Worm (Caenorhabditis elegans) whole organism, young adult: ENCODE measurements around the gene F58F12.1.

Experiments
- B0035.1 ChIP-seq: sonication (generic microtip); optimal IDR thresholded peaks from 2 replicates; lab custom pipeline; 2016; ENCODE audit warnings: missing genetic modification characterization, mild to moderate bottlenecking, missing compliant biosample characterization, missing genotype, missing genetic modification reagents
- B0336.3 ChIP-seq: fragments of 200-800 bp; sonication (Bioruptor generic); IDR thresholded peaks from 2 replicates; pipeline ENCODE4 v1.3.6; 2022; ENCODE audit warnings: missing genetic modification characterization, missing compliant biosample characterization
- C06A6.2 ChIP-seq: fragments of 200-800 bp; sonication (Bioruptor generic); conservative IDR thresholded peaks from 2 replicates; pipeline ENCODE4 v1.3.6; 2022; ENCODE audit warnings: missing genetic modification characterization, missing compliant biosample characterization
- F23B12.7 ChIP-seq: sonication (generic microtip); optimal IDR thresholded peaks from 2 replicates; lab custom pipeline; 2017; ENCODE audit warnings: missing genetic modification characterization, mild to moderate bottlenecking, missing compliant biosample characterization, antibody characterized with exemption, moderate library complexity; ENCODE audit not compliant: insufficient read depth
- F49E8.2 ChIP-seq: sonication (generic microtip); optimal IDR thresholded peaks from 3 replicates; lab custom pipeline; 2017; ENCODE audit warnings: missing genetic modification characterization, mild to moderate bottlenecking, missing compliant biosample characterization, antibody characterized with exemption, moderate library complexity; ENCODE audit not compliant: insufficient read depth
- Y67H2A.10 ChIP-seq: fragments of 200-800 bp; sonication (Bioruptor generic); conservative IDR thresholded peaks from 2 replicates; pipeline ENCODE4 v1.3.6; 2022; ENCODE audit warnings: missing genetic modification reagents, missing genetic modification characterization, missing compliant biosample characterization
- Y79H2A.3 ChIP-seq: fragments of 200-800 bp; sonication (Bioruptor generic); conservative IDR thresholded peaks from 2 replicates; pipeline ENCODE4 v1.3.6; 2022; ENCODE audit warnings: missing genetic modification reagents, missing genetic modification characterization, missing compliant biosample characterization
- ZK185.1 ChIP-seq: sonication (generic microtip); optimal IDR thresholded peaks from 2 replicates; lab custom pipeline; 2016; ENCODE audit warnings: mild to moderate bottlenecking, missing genetic modification characterization, missing compliant biosample characterization; ENCODE audit not compliant: poor library complexity, severe bottlenecking
- akir-1 ChIP-seq: fragments of 200-800 bp; sonication (Bioruptor generic); optimal IDR thresholded peaks from 2 replicates; lab custom pipeline; 2018; ENCODE audit warnings: mild to moderate bottlenecking, missing genetic modification characterization, moderate library complexity, missing compliant biosample characterization
- ama-1 ChIP-seq, 3 experiments: fragments of 150-350 bp in 1 of 3; sonication (generic microtip) in 2 of 3; optimal IDR thresholded peaks; 2 replicates each; lab custom pipeline; 2014 to 2018; ENCODE audit warnings: missing biosample characterization in 2 of 3, missing genetic modification characterization in 2 of 3, missing genetic modification reagents in 2 of 3
- atf-7 ChIP-seq: sonication (generic microtip); optimal IDR thresholded peaks from 2 replicates; lab custom pipeline; 2017; ENCODE audit warnings: mild to moderate bottlenecking, missing genetic modification characterization, missing compliant biosample characterization
- attf-5 ChIP-seq: fragments of 200-800 bp; sonication (Bioruptor generic); optimal IDR thresholded peaks from 2 replicates; lab custom pipeline; 2018; ENCODE audit warnings: mild to moderate bottlenecking, missing genetic modification characterization, missing compliant biosample characterization
- attf-6 ChIP-seq: fragments of 200-800 bp; sonication (Bioruptor generic); IDR thresholded peaks from 2 replicates; pipeline ENCODE4 v1.3.6; 2022; ENCODE audit warnings: missing genetic modification reagents, missing genetic modification characterization, missing compliant biosample characterization
- bed-1 ChIP-seq: fragments of 200-800 bp; sonication (Bioruptor generic); IDR thresholded peaks from 2 replicates; pipeline ENCODE4 v1.3.6; 2022; ENCODE audit warnings: missing genetic modification reagents, missing genetic modification characterization, missing compliant biosample characterization
- ccch-3 ChIP-seq: fragments of 200-800 bp; sonication (Bioruptor generic); optimal IDR thresholded peaks from 2 replicates; lab custom pipeline; 2018; ENCODE audit warnings: mild to moderate bottlenecking, missing genetic modification characterization, missing compliant biosample characterization
- cebp-1 ChIP-seq, 2 experiments: fragments of 200-800 bp in 1 of 2; sonication (Bioruptor generic) in 1 of 2; sonication (generic microtip) in 1 of 2; IDR thresholded peaks in 1 of 2; optimal IDR thresholded peaks in 1 of 2; 2 replicates each; pipeline versions ENCODE4 v1.3.6 to Lab custom; 2017 to 2022; ENCODE audit warnings: missing compliant biosample characterization in 2 of 2, missing genetic modification characterization in 2 of 2, mild to moderate bottlenecking in 1 of 2, missing genetic modification reagents in 1 of 2, moderate library complexity in 1 of 2
- ceh-27 ChIP-seq: fragments of 200-800 bp; sonication (Bioruptor generic); optimal IDR thresholded peaks from 2 replicates; lab custom pipeline; 2018; ENCODE audit warnings: mild to moderate bottlenecking, missing genetic modification characterization, moderate library complexity, missing compliant biosample characterization
- dox-1 ChIP-seq: fragments of 200-800 bp; sonication (Bioruptor generic); IDR thresholded peaks from 2 replicates; pipeline ENCODE4 v1.3.6; 2022; ENCODE audit warnings: missing genetic modification reagents, missing genetic modification characterization, missing compliant biosample characterization
- dpff-1 ChIP-seq: sonication (generic microtip); optimal IDR thresholded peaks from 2 replicates; lab custom pipeline; 2017; ENCODE audit warnings: mild to moderate bottlenecking, missing genetic modification characterization, missing compliant biosample characterization
- dpl-1 ChIP-seq: fragments of 150-350 bp; optimal IDR thresholded peaks from 2 replicates; lab custom pipeline; 2014; ENCODE audit warnings: missing biosample characterization, missing genetic modification reagents, missing genetic modification characterization
- egl-44 ChIP-seq: fragments of 200-800 bp; sonication (Bioruptor generic); IDR thresholded peaks from 2 replicates; pipeline ENCODE4 v1.3.6; 2022; ENCODE audit warnings: missing genetic modification reagents, missing genetic modification characterization, missing compliant biosample characterization
- ekl-4 ChIP-seq: fragments of 200-800 bp; sonication (Bioruptor generic); IDR thresholded peaks from 2 replicates; pipeline ENCODE4 v1.3.6; 2022; ENCODE audit warnings: missing genetic modification reagents, missing genetic modification characterization, missing compliant biosample characterization
- him-1 ChIP-seq: sonication (generic microtip); optimal IDR thresholded peaks from 2 replicates; lab custom pipeline; 2016; ENCODE audit warnings: missing genotype, missing genetic modification reagents, missing genetic modification characterization, missing compliant biosample characterization
- hmg-1.2 ChIP-seq: fragments of 200-800 bp; sonication (Bioruptor generic); IDR thresholded peaks from 2 replicates; pipeline ENCODE4 v1.3.6; 2022; ENCODE audit warnings: missing genetic modification reagents, missing genetic modification characterization, missing compliant biosample characterization
- hrde-1 ChIP-seq: sonication (generic microtip); optimal IDR thresholded peaks from 2 replicates; lab custom pipeline; 2016; ENCODE audit warnings: missing genetic modification characterization, mild to moderate bottlenecking, missing compliant biosample characterization, moderate library complexity, missing genotype, missing genetic modification reagents, borderline replicate concordance
- let-526 ChIP-seq: fragments of 200-800 bp; sonication (Bioruptor generic); IDR thresholded peaks from 2 replicates; pipeline ENCODE4 v1.3.6; 2022; ENCODE audit warnings: missing genetic modification reagents, missing genetic modification characterization, missing compliant biosample characterization
- lin-40 ChIP-seq: sonication (generic microtip); optimal IDR thresholded peaks from 2 replicates; lab custom pipeline; 2016; ENCODE audit warnings: missing genetic modification characterization, mild to moderate bottlenecking, missing compliant biosample characterization, missing genotype, missing genetic modification reagents
- lin-54 ChIP-seq: fragments of 200-800 bp; sonication (Bioruptor generic); optimal IDR thresholded peaks from 2 replicates; lab custom pipeline; 2018; ENCODE audit warnings: mild to moderate bottlenecking, missing genetic modification characterization, missing compliant biosample characterization
- lir-1 ChIP-seq: fragments of 200-800 bp; sonication (Bioruptor generic); conservative IDR thresholded peaks from 2 replicates; pipeline ENCODE4 v1.3.6; 2022; ENCODE audit warnings: missing genetic modification reagents, missing genetic modification characterization, missing compliant biosample characterization
- lsl-1 ChIP-seq: fragments of 200-800 bp; sonication (Bioruptor generic); optimal IDR thresholded peaks from 2 replicates; lab custom pipeline; 2018; ENCODE audit warnings: mild to moderate bottlenecking, missing genetic modification characterization, moderate library complexity, missing compliant biosample characterization
- madf-6 ChIP-seq: fragments of 200-800 bp; sonication (Bioruptor generic); IDR thresholded peaks from 2 replicates; pipeline ENCODE4 v1.3.6; 2022; ENCODE audit warnings: missing genetic modification reagents, missing genetic modification characterization, missing compliant biosample characterization
- mcd-1 ChIP-seq: fragments of 200-800 bp; sonication (Bioruptor generic); IDR thresholded peaks from 2 replicates; pipeline ENCODE4 v1.3.6; 2022; ENCODE audit warnings: missing genetic modification reagents, missing genetic modification characterization, missing compliant biosample characterization
- nfyb-1 ChIP-seq: fragments of 200-800 bp; sonication (Bioruptor generic); IDR thresholded peaks from 2 replicates; pipeline ENCODE4 v1.3.6; 2022; ENCODE audit warnings: missing genetic modification reagents, missing genetic modification characterization, missing compliant biosample characterization
- nhr-80 ChIP-seq: sonication (generic microtip); optimal IDR thresholded peaks from 2 replicates; lab custom pipeline; 2016; ENCODE audit warnings: missing genetic modification characterization, missing compliant biosample characterization
- nhr-90 ChIP-seq: sonication (generic microtip); optimal IDR thresholded peaks from 2 replicates; lab custom pipeline; 2016; ENCODE audit warnings: missing genotype, mild to moderate bottlenecking, missing genetic modification characterization, missing compliant biosample characterization
- rcor-1 ChIP-seq: fragments of 200-800 bp; sonication (Bioruptor generic); IDR thresholded peaks from 2 replicates; pipeline ENCODE4 v1.3.6; 2022; ENCODE audit warnings: missing genetic modification reagents, missing genetic modification characterization, missing compliant biosample characterization
- sea-2 ChIP-seq: fragments of 200-800 bp; sonication (Bioruptor generic); IDR thresholded peaks from 2 replicates; pipeline ENCODE4 v1.3.6; 2022; ENCODE audit warnings: missing genetic modification characterization, missing compliant biosample characterization
- snpc-4 ChIP-seq, 5 experiments: fragments of 150-350 bp in 1 of 5; sonication (generic microtip) in 4 of 5; optimal IDR thresholded peaks; 2 replicates each; lab custom pipeline; 2014 to 2018; ENCODE audit warnings: missing genetic modification characterization in 5 of 5, missing biosample characterization in 3 of 5, antibody characterized with exemption in 2 of 5, mild to moderate bottlenecking in 2 of 5, missing compliant biosample characterization in 2 of 5, missing genotype in 2 of 5, moderate library complexity in 2 of 5, missing genetic modification reagents in 1 of 5
- tbp1 ChIP-seq: fragments of 200-800 bp; sonication (Bioruptor generic); optimal IDR thresholded peaks from 2 replicates; lab custom pipeline; 2018; ENCODE audit warnings: mild to moderate bottlenecking, missing genetic modification characterization, missing compliant biosample characterization
- zfh-2 ChIP-seq: fragments of 200-800 bp; sonication (Bioruptor generic); conservative IDR thresholded peaks from 2 replicates; pipeline ENCODE4 v1.3.6; 2022; ENCODE audit warnings: missing genetic modification reagents, missing genetic modification characterization, missing compliant biosample characterization
- ztf-18 ChIP-seq: sonication (generic microtip); optimal IDR thresholded peaks from 2 replicates; lab custom pipeline; 2016; ENCODE audit warnings: missing genotype, mild to moderate bottlenecking, missing genetic modification characterization, missing compliant biosample characterization

F58F12.1 gene

DNA sequence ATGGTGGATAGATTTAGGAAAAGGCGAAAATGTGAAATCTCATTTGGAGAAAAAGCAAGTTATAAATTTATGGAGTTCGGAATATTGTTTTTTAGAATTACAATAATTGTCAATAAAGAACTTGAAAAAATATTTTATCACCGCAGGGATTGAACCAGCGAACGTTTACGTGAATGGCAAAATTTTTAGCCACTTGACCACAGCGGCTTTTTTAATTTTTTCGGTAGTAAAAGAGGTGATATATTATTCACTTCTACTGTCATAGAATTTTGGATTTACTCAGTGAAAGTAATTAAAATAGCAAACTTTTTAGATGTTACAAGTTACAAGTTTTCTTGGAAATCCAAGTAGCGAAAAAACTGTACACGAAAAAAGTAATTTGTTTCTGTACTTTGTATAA, 25.2 kb upstream of the F58F12.1 start (continued):
- TF ChIP-seq lin-40 (tag; lab: Kevin White, UChicago): no peak
- TF ChIP-seq nhr-90 (tag; lab: Kevin White, UChicago): no peak
- TF ChIP-seq dpff-1 (tag; lab: Kevin White, UChicago): no peak
- TF ChIP-seq hmg-1.2 (GFP tag; lab: Robert Waterston, UW): no peak
- TF ChIP-seq ztf-18 (tag; lab: Kevin White, UChicago): no peak

DNA sequence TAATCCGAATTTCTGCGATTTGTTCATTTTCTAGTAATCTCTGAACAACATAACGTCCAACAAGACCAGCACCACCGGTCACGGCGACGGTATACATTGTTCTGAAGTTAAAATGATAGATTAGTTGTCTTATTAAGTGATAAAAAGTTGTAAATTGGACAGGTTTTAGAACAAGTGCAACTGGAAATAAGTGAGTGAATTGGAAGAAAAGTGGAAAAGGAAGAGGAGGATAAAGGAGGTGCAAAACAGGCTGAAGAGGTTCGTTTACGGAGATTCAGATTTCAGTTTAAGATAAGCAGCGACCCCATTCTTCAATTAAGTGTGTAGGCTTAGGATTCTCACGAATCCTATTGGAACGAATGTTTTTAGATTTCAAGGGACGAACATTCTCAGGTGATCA, 24.5 kb upstream of the F58F12.1 start, which contains the start of gene C32D5.12:
Gene C32D5.12, minus strand, starts transcription at position 101 of the 400 bp plus-strand sequence.
- no peak for TF ChIP-seq Y79H2A.3 (GFP tag; lab: Robert Waterston, UW)
- no peak for TF ChIP-seq zfh-2 (GFP tag; lab: Robert Waterston, UW)
- TF ChIP-seq sea-2 (GFP tag; lab: Robert Waterston, UW): no peak
- TF ChIP-seq, all 124 proteins: peak for 0

DNA sequence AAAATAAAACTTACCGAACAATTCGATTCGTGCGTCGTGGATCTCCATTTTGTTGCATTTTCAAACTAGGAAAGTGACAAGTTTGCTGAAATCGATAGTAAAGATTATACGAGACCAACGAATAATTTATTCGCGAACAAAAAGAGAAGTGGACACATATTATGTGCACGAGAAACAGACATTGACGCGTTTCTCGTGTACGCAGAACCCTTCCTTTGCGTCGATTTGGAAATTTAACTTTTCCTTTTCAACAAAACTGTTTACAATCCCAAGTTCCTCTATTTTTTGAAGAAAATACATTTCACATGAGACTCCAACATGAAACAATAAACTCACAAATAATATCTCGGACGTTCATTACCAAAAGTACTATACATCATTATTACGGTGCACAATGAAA, 22.6 kb upstream of the F58F12.1 start, which contains the start of gene K10B2.4:
Gene K10B2.4, minus strand, starts transcription at position 138 of the 400 bp plus-strand sequence.
- TF ChIP-seq nhr-80 (tag; lab: Kevin White, UChicago) (peak; percentile 61), attf-6 (GFP tag; lab: Robert Waterston, UW) (no peak), akir-1 (GFP tag; lab: Kevin White, UChicago) (peak; percentile 12), egl-44 (no peak), B0035.1 (tag; lab: Kevin White, UChicago) (peak; percentile 56), sea-2 (GFP tag; lab: Robert Waterston, UW) (no peak), ccch-3 (GFP tag; lab: Kevin White, UChicago) (no peak), attf-5 (GFP tag; lab: Kevin White, UChicago) (peak; percentile 72), hmg-1.2 (GFP tag; lab: Robert Waterston, UW) (0 out of 2 replicates have a peak, but pooled peaks have one; percentile 27), lin-54 (GFP tag; lab: Kevin White, UChicago) (peak; percentile 62), mcd-1 (GFP tag; lab: Robert Waterston, UW) (peak; percentile 59; the same call in 1 of the 2 replicates), F49E8.2 (tag; lab: Kevin White, UChicago) (peak; percentile 43), let-526 (GFP tag; lab: Robert Waterston, UW) (peak; percentile 22; the same call in 1 of the 2 replicates), lir-1 (no peak), dpl-1 (peak; percentile 46), lin-40 (tag; lab: Kevin White, UChicago) (peak; percentile 47), hrde-1 (peak; percentile 53), ZK185.1 (tag; lab: Kevin White, UChicago) (peak; percentile 58), F23B12.7 (peak; percentile 80), dox-1 (GFP tag; lab: Robert Waterston, UW) (peak; percentile 64), lsl-1 (GFP tag; lab: Kevin White, UChicago) (peak; percentile 7), ekl-4 (GFP tag; lab: Robert Waterston, UW) (peak; percentile 73), madf-6 (GFP tag; lab: Robert Waterston, UW) (peak; percentile 50), nfyb-1 (GFP tag; lab: Robert Waterston, UW) (peak; percentile 57; the same call in 1 of the 2 replicates), ceh-27 (GFP tag; lab: Kevin White, UChicago) (peak; percentile 32), Y67H2A.10 (GFP tag; lab: Robert Waterston, UW) (0 out of 2 replicates have a peak, but pooled peaks have one; percentile 21), tbp1 (GFP tag; lab: Kevin White, UChicago) (peak; percentile 11), him-1 (tag; lab: Kevin White, UChicago) (no peak), atf-7 (peak; percentile 24), ztf-18 (tag; lab: Kevin White, UChicago) (peak; percentile 92), snpc-4 (GFP tag; optimal IDR thresholded peaks at IDR 0.05; lab: Kevin White, UChicago) (peak; percentile 0), snpc-4 (tag; optimal IDR thresholded peaks at IDR 0.05; lab: Kevin White, UChicago) (peak; percentile 22 to 42 (median 36)), bed-1 (GFP tag; lab: Robert Waterston, UW) (no peak), cebp-1 (GFP tag; IDR thresholded peaks at IDR 0.05; lab: Robert Waterston, UW) (no peak), cebp-1 (tag; optimal IDR thresholded peaks at IDR 0.05; lab: Kevin White, UChicago) (peak; percentile 47), rcor-1 (peak; percentile 43; the same call in 1 of the 2 replicates), C06A6.2 (GFP tag; lab: Robert Waterston, UW) (no peak), B0336.3 (GFP tag; lab: Robert Waterston, UW) (peak; percentile 36; the same call in 1 of the 2 replicates), ama-1 (optimal IDR thresholded peaks at IDR 0.05; lab: Kevin White, UChicago) (no peak), ama-1 (GFP tag; optimal IDR thresholded peaks at IDR 0.05; lab: Kevin White, UChicago) (peak in 1 of 2 experiments; percentile 38)
